Fruit fly (Drosophila melanogaster) whole organism, prepupa: ENCODE results near the gene Acsx1R.

Experiments used
- Blimp-1 ChIP-seq: fragments of 200-800 bp; sonication (Bioruptor generic); optimal IDR thresholded peaks from 3 replicates; lab custom pipeline; 2017; ENCODE audit warnings: missing biosample characterization, missing genetic modification characterization, mild to moderate bottlenecking, moderate library complexity, missing genetic modification reagents
- CG10631 ChIP-seq: fragments of 200-800 bp; sonication (Bioruptor generic); optimal IDR thresholded peaks from 2 replicates; lab custom pipeline; 2016; ENCODE audit warnings: missing biosample characterization, missing genetic modification characterization
- CG10669 ChIP-seq: fragments of 200-800 bp; sonication (Bioruptor generic); optimal IDR thresholded peaks from 3 replicates; lab custom pipeline; 2018; ENCODE audit warnings: missing biosample characterization, mild to moderate bottlenecking, missing genetic modification characterization, moderate library complexity
- CG11294 ChIP-seq: fragments of 200-800 bp; sonication (Bioruptor generic); IDR thresholded peaks from 2 replicates; pipeline ENCODE4 v1.3.6; 2022; ENCODE audit warnings: missing biosample characterization, missing genetic modification characterization
- CG11762 ChIP-seq: fragments of 200-800 bp; sonication (Bioruptor generic); optimal IDR thresholded peaks from 3 replicates; lab custom pipeline; 2016; ENCODE audit warnings: missing biosample characterization, missing genetic modification characterization; ENCODE audit not compliant: insufficient read depth
- CG11902 ChIP-seq: fragments of 200-800 bp; sonication (Bioruptor generic); optimal IDR thresholded peaks from 3 replicates; lab custom pipeline; 2016; ENCODE audit warnings: missing biosample characterization, missing genetic modification characterization
- CG15336 ChIP-seq: fragments of 200-800 bp; sonication (Bioruptor generic); IDR thresholded peaks from 2 replicates; pipeline ENCODE4 v1.3.6; 2022; ENCODE audit warnings: missing biosample characterization, missing genetic modification characterization
- CG1621 ChIP-seq: fragments of 200-800 bp; sonication (Bioruptor generic); optimal IDR thresholded peaks from 3 replicates; lab custom pipeline; 2018; ENCODE audit warnings: missing biosample characterization, mild to moderate bottlenecking, missing genetic modification characterization
- CG16779 ChIP-seq: fragments of 200-800 bp; sonication (Bioruptor generic); optimal IDR thresholded peaks from 3 replicates; lab custom pipeline; 2017; ENCODE audit warnings: missing biosample characterization, mild to moderate bottlenecking, missing genetic modification characterization
- CG31627 ChIP-seq: fragments of 200-800 bp; sonication (Bioruptor generic); optimal IDR thresholded peaks from 3 replicates; lab custom pipeline; 2016; ENCODE audit warnings: missing biosample characterization, missing genetic modification characterization
- CG32006 ChIP-seq: fragments of 200-800 bp; sonication (Bioruptor generic); optimal IDR thresholded peaks from 3 replicates; lab custom pipeline; 2017; ENCODE audit warnings: missing biosample characterization, mild to moderate bottlenecking, missing genetic modification characterization
- CG3919 ChIP-seq: fragments of 200-800 bp; sonication (Bioruptor generic); optimal IDR thresholded peaks from 3 replicates; lab custom pipeline; 2016; ENCODE audit warnings: missing biosample characterization, missing genetic modification characterization
- CG4318 ChIP-seq: fragments of 200-800 bp; sonication (Bioruptor generic); optimal IDR thresholded peaks from 3 replicates; lab custom pipeline; 2017; ENCODE audit warnings: missing biosample characterization, mild to moderate bottlenecking, missing genetic modification characterization
- CG6163 ChIP-seq: fragments of 200-800 bp; sonication (Bioruptor generic); IDR thresholded peaks from 3 replicates; pipeline ENCODE4 v1.3.6; 2022; ENCODE audit warnings: missing biosample characterization, missing genetic modification characterization
- CG6276 ChIP-seq: fragments of 200-800 bp; sonication (Bioruptor generic); optimal IDR thresholded peaks from 2 replicates; lab custom pipeline; 2017; ENCODE audit warnings: missing biosample characterization, mild to moderate bottlenecking, missing genetic modification characterization
- CG6792 ChIP-seq: fragments of 200-800 bp; sonication (Bioruptor generic); optimal IDR thresholded peaks from 3 replicates; lab custom pipeline; 2016; ENCODE audit warnings: missing biosample characterization, missing genetic modification characterization
- CG6854 ChIP-seq: fragments of 200-800 bp; sonication (Bioruptor generic); optimal IDR thresholded peaks from 2 replicates; lab custom pipeline; 2017; ENCODE audit warnings: missing biosample characterization, mild to moderate bottlenecking, missing genetic modification characterization
- CG7368 ChIP-seq: fragments of 200-800 bp; sonication (Bioruptor generic); optimal IDR thresholded peaks from 3 replicates; lab custom pipeline; 2016; ENCODE audit warnings: missing biosample characterization, missing genetic modification characterization
- CG8119 ChIP-seq: fragments of 200-800 bp; sonication (Bioruptor generic); IDR thresholded peaks from 3 replicates; pipeline ENCODE4 v1.3.6; 2022; ENCODE audit warnings: missing biosample characterization, missing genetic modification characterization
- CG8319 ChIP-seq: fragments of 200-800 bp; sonication (Bioruptor generic); optimal IDR thresholded peaks from 3 replicates; lab custom pipeline; 2016; ENCODE audit warnings: missing biosample characterization, missing genetic modification characterization
- CG8632 ChIP-seq: fragments of 200-800 bp; sonication (Bioruptor generic); optimal IDR thresholded peaks from 3 replicates; lab custom pipeline; 2016; ENCODE audit warnings: missing biosample characterization, missing genetic modification characterization
- Eip75B ChIP-seq: fragments of 200-800 bp; sonication (Bioruptor generic); optimal IDR thresholded peaks from 3 replicates; lab custom pipeline; 2016; ENCODE audit warnings: missing biosample characterization, missing genetic modification characterization
- Eip78C ChIP-seq: fragments of 200-800 bp; sonication (Bioruptor generic); peaks from one replicate; lab custom pipeline; 2016; ENCODE audit warnings: missing biosample characterization, missing genetic modification characterization
- Eip93F ChIP-seq: fragments of 200-800 bp; sonication (Bioruptor generic); optimal IDR thresholded peaks from 2 replicates; lab custom pipeline; 2016; ENCODE audit warnings: missing biosample characterization, mild to moderate bottlenecking, missing genetic modification characterization
- Ets21C ChIP-seq: fragments of 200-800 bp; sonication (Bioruptor generic); optimal IDR thresholded peaks from 3 replicates; lab custom pipeline; 2016; ENCODE audit warnings: missing biosample characterization, missing genetic modification characterization
- Ets96B ChIP-seq: fragments of 200-800 bp; optimal IDR thresholded peaks from 2 replicates; lab custom pipeline; 2019; ENCODE audit warnings: missing biosample characterization, mild to moderate bottlenecking, missing genetic modification characterization, moderate library complexity
- Gug ChIP-seq: fragments of 200-800 bp; sonication (Bioruptor generic); IDR thresholded peaks from 2 replicates; pipeline ENCODE4 v1.3.6; 2022; ENCODE audit warnings: missing biosample characterization, missing genetic modification characterization
- Hr38 ChIP-seq: sonication (Bioruptor generic); optimal IDR thresholded peaks from 2 replicates; lab custom pipeline; 2016; ENCODE audit warnings: missing biosample characterization, missing genetic modification characterization
- Hr39 ChIP-seq: fragments of 200-800 bp; sonication (Bioruptor generic); optimal IDR thresholded peaks from 2 replicates; lab custom pipeline; 2016; ENCODE audit warnings: missing biosample characterization, missing genetic modification characterization
- Lpt ChIP-seq: fragments of 200-800 bp; sonication (Bioruptor generic); optimal IDR thresholded peaks from 3 replicates; lab custom pipeline; 2016; ENCODE audit warnings: missing biosample characterization, missing genetic modification characterization
- OdsH ChIP-seq: fragments of 200-800 bp; sonication (Bioruptor generic); optimal IDR thresholded peaks from 3 replicates; lab custom pipeline; 2016; ENCODE audit warnings: missing biosample characterization, missing genetic modification characterization
- Smox ChIP-seq: fragments of 200-800 bp; sonication (Bioruptor generic); optimal IDR thresholded peaks from 3 replicates; lab custom pipeline; 2016; ENCODE audit warnings: missing biosample characterization, missing genetic modification characterization
- Sox102F ChIP-seq: fragments of 200-800 bp; sonication (Bioruptor generic); optimal IDR thresholded peaks from 2 replicates; lab custom pipeline; 2016; ENCODE audit warnings: missing biosample characterization, mild to moderate bottlenecking, missing genetic modification characterization
- Sox15 ChIP-seq: fragments of 200-800 bp; sonication (Bioruptor generic); optimal IDR thresholded peaks from 3 replicates; lab custom pipeline; 2016; ENCODE audit warnings: missing biosample characterization, missing genetic modification characterization
- achi ChIP-seq: fragments of 200-800 bp; sonication (Bioruptor generic); optimal IDR thresholded peaks from 3 replicates; lab custom pipeline; 2016; ENCODE audit warnings: missing biosample characterization, missing genetic modification characterization
- acj6 ChIP-seq: fragments of 200-800 bp; sonication (Bioruptor generic); optimal IDR thresholded peaks from 3 replicates; lab custom pipeline; 2016; ENCODE audit warnings: missing biosample characterization, missing genetic modification characterization
- cyc ChIP-seq: fragments of 200-800 bp; sonication (Bioruptor generic); optimal IDR thresholded peaks from 3 replicates; lab custom pipeline; 2016; ENCODE audit warnings: missing biosample characterization, missing genetic modification characterization
- dsx ChIP-seq: fragments of 200-800 bp; optimal IDR thresholded peaks from 3 replicates; lab custom pipeline; 2019; ENCODE audit warnings: missing biosample characterization, mild to moderate bottlenecking, missing genetic modification characterization, moderate library complexity; ENCODE audit not compliant: poor library complexity, severe bottlenecking
- eg ChIP-seq: fragments of 200-800 bp; sonication (Bioruptor generic); IDR thresholded peaks from 3 replicates; pipeline ENCODE4 v1.3.6; 2022; ENCODE audit warnings: missing biosample characterization, missing genetic modification characterization
- esn ChIP-seq: fragments of 200-800 bp; sonication (Bioruptor generic); optimal IDR thresholded peaks from 2 replicates; lab custom pipeline; 2016; ENCODE audit warnings: missing biosample characterization, mild to moderate bottlenecking, missing genetic modification characterization, moderate library complexity
- fd59A ChIP-seq: fragments of 200-800 bp; sonication (Bioruptor generic); optimal IDR thresholded peaks from 2 replicates; lab custom pipeline; 2017; ENCODE audit warnings: missing biosample characterization, mild to moderate bottlenecking, missing genetic modification characterization, missing genetic modification reagents
- fkh ChIP-seq: fragments of 200-800 bp; sonication (Bioruptor generic); optimal IDR thresholded peaks from 3 replicates; lab custom pipeline; 2017; ENCODE audit warnings: missing biosample characterization, mild to moderate bottlenecking, missing genetic modification characterization, moderate library complexity
- net ChIP-seq: fragments of 200-800 bp; sonication (Bioruptor generic); optimal IDR thresholded peaks from 3 replicates; lab custom pipeline; 2016; ENCODE audit warnings: missing biosample characterization, missing genetic modification characterization
- pdm3 ChIP-seq: fragments of 200-800 bp; sonication (Bioruptor generic); optimal IDR thresholded peaks from 3 replicates; lab custom pipeline; 2016; ENCODE audit warnings: missing biosample characterization, missing genetic modification characterization
- spab ChIP-seq: fragments of 200-800 bp; sonication (Bioruptor generic); optimal IDR thresholded peaks from 2 replicates; lab custom pipeline; 2017; ENCODE audit warnings: missing biosample characterization, mild to moderate bottlenecking, missing genetic modification characterization, missing genetic modification reagents
- ss ChIP-seq, 2 experiments: fragments of 200-800 bp; sonication (Bioruptor generic); optimal IDR thresholded peaks; 2 replicates in 1 of 2; 3 replicates in 1 of 2; lab custom pipeline; 2017 to 2018; ENCODE audit warnings: mild to moderate bottlenecking in 2 of 2, missing biosample characterization in 2 of 2, missing genetic modification characterization in 2 of 2, moderate library complexity in 1 of 2
- topi ChIP-seq: fragments of 200-800 bp; sonication (Bioruptor generic); optimal IDR thresholded peaks from 3 replicates; lab custom pipeline; 2016; ENCODE audit warnings: missing biosample characterization, missing genetic modification characterization

The Acsx1R gene

DNA sequence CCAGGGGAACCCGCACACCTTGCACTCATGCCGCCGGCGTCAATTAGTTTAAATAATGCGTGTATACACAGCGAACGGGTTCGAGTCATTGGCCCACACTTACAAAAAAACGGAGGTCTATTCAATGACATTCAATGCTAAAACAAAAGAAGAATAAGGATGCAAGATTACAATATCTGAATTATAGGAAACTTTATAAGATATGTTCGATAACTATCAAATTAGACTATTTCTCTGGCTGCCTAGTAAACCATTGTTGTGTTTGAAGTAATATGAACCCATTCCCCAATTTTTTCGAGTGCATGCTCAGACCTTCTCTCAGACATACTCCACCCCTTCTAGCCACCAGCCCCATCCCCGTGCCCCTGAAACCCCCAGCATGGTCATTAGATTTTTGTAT is 43.9 kb upstream of the Acsx1R start (continued):
- TF ChIP-seq CG8632 (GFP tag; lab: Kevin White, UChicago) (no peak), CG10631 (GFP tag; lab: Kevin White, UChicago) (no peak), CG6276 (peak; percentile 32), CG32006 (peak; percentile 54), spab (GFP tag; lab: Kevin White, UChicago) (no peak), CG8319 (GFP tag; lab: Kevin White, UChicago) (no peak)

DNA sequence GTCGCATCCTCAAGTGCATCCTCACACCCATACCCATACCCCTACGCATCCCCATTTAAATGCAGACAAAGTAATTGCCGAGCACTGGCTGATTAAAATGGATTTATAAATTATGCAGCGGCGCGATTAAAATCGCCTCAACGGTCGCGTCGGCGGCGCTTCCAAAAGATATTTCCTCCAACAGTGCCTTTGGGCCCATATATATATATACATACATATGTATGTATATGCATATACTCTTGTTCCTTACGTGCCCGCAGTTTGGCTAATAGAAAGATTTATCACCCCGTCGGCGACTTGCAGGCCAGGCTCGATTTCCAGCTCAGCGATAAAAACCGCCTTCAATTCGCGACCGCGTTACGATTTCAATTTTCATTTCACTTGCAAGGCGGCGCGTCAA is 39.7 kb upstream of the Acsx1R start:
- TF ChIP-seq CG6792 (GFP tag; lab: Kevin White, UChicago) (no peak), CG15336 (GFP tag; lab: Robert Waterston, UW) (no peak), Hr39 (GFP tag; lab: Kevin White, UChicago) (no peak)

DNA sequence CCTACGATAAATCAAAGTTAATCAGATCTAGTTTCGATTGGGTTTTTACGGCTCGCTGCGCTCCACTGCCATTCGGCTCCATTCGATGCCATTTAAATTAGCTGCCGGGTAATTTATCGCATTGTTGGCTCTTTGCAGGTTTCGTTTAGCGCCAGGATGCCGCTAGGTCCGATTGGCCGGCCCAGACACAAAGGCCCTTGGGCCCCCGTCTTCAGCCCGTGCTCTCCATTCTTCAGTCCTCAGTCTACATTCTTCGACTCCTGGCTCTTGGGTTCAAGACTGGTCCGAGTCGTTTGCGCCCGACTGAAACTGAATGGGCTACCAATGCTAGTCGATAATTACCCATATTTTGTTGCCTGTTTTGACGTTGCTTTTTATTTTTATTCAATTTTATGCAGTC is 36.1 kb upstream of the Acsx1R start:
- no peak for TF ChIP-seq Blimp-1
- no peak for TF ChIP-seq net
- peak; percentile 44 for TF ChIP-seq CG1621 (tag; lab: Kevin White, UChicago)
- TF ChIP-seq CG6276: no peak
- TF ChIP-seq Hr38: no peak
- no peak for TF ChIP-seq CG11902 (GFP tag; lab: Kevin White, UChicago)
- no peak for TF ChIP-seq esn (GFP tag; lab: Kevin White, UChicago)
- no peak for TF ChIP-seq CG11762 (GFP tag; lab: Kevin White, UChicago)
- TF ChIP-seq CG4318 (GFP tag; lab: Kevin White, UChicago): no peak
- no peak for TF ChIP-seq OdsH (GFP tag; lab: Kevin White, UChicago)
- no peak for TF ChIP-seq fkh (GFP tag; lab: Kevin White, UChicago)
- peak; percentile 73 for TF ChIP-seq dsx (GFP tag; lab: Kevin White, UChicago)
- TF ChIP-seq CG8119 (GFP tag; lab: Robert Waterston, UW): no peak
- no peak for TF ChIP-seq Ets21C
- no peak for TF ChIP-seq CG7368 (GFP tag; lab: Kevin White, UChicago)
- no peak for TF ChIP-seq Sox102F
- TF ChIP-seq Eip78C: no peak
- TF ChIP-seq CG11294 (GFP tag; lab: Robert Waterston, UW): no peak
- no peak for TF ChIP-seq CG16779 (tag; lab: Kevin White, UChicago)
- TF ChIP-seq ss (GFP tag; optimal IDR thresholded peaks at IDR 0.05; lab: Kevin White, UChicago): peak in 1 of 2 experiments; percentile 54
- no peak for TF ChIP-seq achi (GFP tag; lab: Kevin White, UChicago)
- no peak for TF ChIP-seq fd59A (GFP tag; lab: Kevin White, UChicago)
- TF ChIP-seq acj6 (GFP tag; lab: Kevin White, UChicago): no peak

DNA sequence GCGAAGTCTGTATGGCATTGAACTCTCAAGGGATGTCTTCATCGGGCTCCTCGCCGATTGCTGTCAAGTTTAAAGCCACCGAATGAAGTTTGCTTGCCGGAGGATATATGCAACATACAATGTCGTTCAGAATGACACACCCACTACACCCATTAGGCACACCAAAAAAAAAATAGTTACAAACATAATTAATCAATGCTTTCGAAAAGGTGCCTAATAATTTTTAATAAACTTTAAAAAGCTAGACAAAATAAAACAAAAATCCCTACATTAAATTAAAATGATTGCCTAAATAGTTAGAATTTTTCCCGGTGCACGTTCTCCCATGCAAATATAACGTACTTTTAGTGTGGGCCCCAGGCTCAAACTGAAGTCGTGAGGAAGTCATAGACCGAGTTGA is 35.4 kb upstream of the Acsx1R start:
- TF ChIP-seq CG10669 (GFP tag; lab: Kevin White, UChicago): peak; percentile 38
- TF ChIP-seq CG15336 (GFP tag; lab: Robert Waterston, UW): 0 out of 2 replicates have a peak, but pooled peaks have one; percentile 28
- no peak for TF ChIP-seq CG6276
- TF ChIP-seq topi (GFP tag; lab: Kevin White, UChicago): no peak
- TF ChIP-seq Eip93F (GFP tag; lab: Kevin White, UChicago): no peak
- no peak for TF ChIP-seq Sox102F
- peak; percentile 20 for TF ChIP-seq pdm3
- TF ChIP-seq CG6854 (GFP tag; lab: Kevin White, UChicago): no peak
- no peak for TF ChIP-seq CG6792 (GFP tag; lab: Kevin White, UChicago)
- TF ChIP-seq cyc (GFP tag; lab: Kevin White, UChicago): no peak
- peak; percentile 29 for TF ChIP-seq Ets96B (tag; lab: Kevin White, UChicago)
- TF ChIP-seq Hr39 (GFP tag; lab: Kevin White, UChicago): no peak
- TF ChIP-seq CG3919 (GFP tag; lab: Kevin White, UChicago): peak; percentile 19
- TF ChIP-seq Gug (GFP tag; lab: Robert Waterston, UW): no peak
- TF ChIP-seq dsx (GFP tag; lab: Kevin White, UChicago): peak; percentile 70
- 0 out of 3 replicates have a peak, but pooled peaks have one; percentile 26 for TF ChIP-seq CG6163 (GFP tag; lab: Robert Waterston, UW)
- TF ChIP-seq eg (GFP tag; lab: Robert Waterston, UW): no peak
- TF ChIP-seq Sox15 (GFP tag; lab: Kevin White, UChicago): no peak
- TF ChIP-seq CG10631 (GFP tag; lab: Kevin White, UChicago): no peak
- TF ChIP-seq CG11294 (GFP tag; lab: Robert Waterston, UW): no peak
- no peak for TF ChIP-seq CG31627 (GFP tag; lab: Kevin White, UChicago)
- TF ChIP-seq Smox (GFP tag; lab: Kevin White, UChicago): no peak
- TF ChIP-seq Hr38: no peak
- no peak for TF ChIP-seq Lpt (GFP tag; lab: Kevin White, UChicago)
- TF ChIP-seq Eip75B (GFP tag; lab: Kevin White, UChicago): no peak
